Fruit fly (Drosophila melanogaster) whole organism, wandering third instar larva: Measurements from ENCODE around the gene CG12115.
A peak's percentile ranks its signal among the peaks of the same experiment; 100 is the strongest.

Experiments used
- CG32264 ChIP-seq: fragments of 200-800 bp; sonication (Bioruptor generic); optimal IDR thresholded peaks from 2 replicates; lab custom pipeline; 2016; ENCODE audit warnings: missing biosample characterization, missing genetic modification characterization
- CG9705 ChIP-seq: fragments of 200-800 bp; sonication (Bioruptor generic); optimal IDR thresholded peaks from 2 replicates; lab custom pipeline; 2018; ENCODE audit warnings: missing biosample characterization, mild to moderate bottlenecking, missing genetic modification characterization
- CrebA ChIP-seq: fragments of 200-800 bp; sonication (Bioruptor generic); optimal IDR thresholded peaks from 2 replicates; lab custom pipeline; 2016; ENCODE audit warnings: missing biosample characterization, mild to moderate bottlenecking, missing genetic modification characterization, borderline replicate concordance
- Dif ChIP-seq: fragments of 200-275, 200-300 bp; sonication (Bioruptor generic); optimal IDR thresholded peaks from 2 replicates; lab custom pipeline; 2018; ENCODE audit warnings: missing biosample characterization, missing genetic modification characterization; ENCODE audit not compliant: partially characterized antibody
- GATAd ChIP-seq: sonication (Bioruptor generic); optimal IDR thresholded peaks from 2 replicates; lab custom pipeline; 2016; ENCODE audit warnings: missing biosample characterization, missing genetic modification characterization
- Hnf4 ChIP-seq: fragments of 200-800 bp; sonication (Bioruptor generic); optimal IDR thresholded peaks from 2 replicates; lab custom pipeline; 2016; ENCODE audit warnings: missing biosample characterization, mild to moderate bottlenecking, missing genetic modification characterization
- Hr78 ChIP-seq: fragments of >200 bp; optimal IDR thresholded peaks from 2 replicates; lab custom pipeline; 2017; ENCODE audit warnings: missing biosample characterization, missing genetic modification characterization
- Hr83 ChIP-seq: fragments of 200-300 bp; sonication (Bioruptor generic); optimal IDR thresholded peaks from 2 replicates; lab custom pipeline; 2016; ENCODE audit warnings: missing biosample characterization, mild to moderate bottlenecking, missing genetic modification characterization, moderate library complexity; ENCODE audit not compliant: poor library complexity, severe bottlenecking
- Jra ChIP-seq: sonication (Bioruptor generic); optimal IDR thresholded peaks from 2 replicates; lab custom pipeline; 2016; ENCODE audit warnings: missing biosample characterization, missing genetic modification characterization
- Myc ChIP-seq: fragments of >200 bp; optimal IDR thresholded peaks from 2 replicates; lab custom pipeline; 2017
- N ChIP-seq: fragments of >200 bp; optimal IDR thresholded peaks from 2 replicates; lab custom pipeline; 2018; ENCODE audit warnings: missing biosample characterization, missing external identifiers, missing genetic modification characterization
- OdsH ChIP-seq: fragments of 200-800 bp; sonication (Bioruptor generic); optimal IDR thresholded peaks from 2 replicates; lab custom pipeline; 2016; ENCODE audit warnings: missing biosample characterization, mild to moderate bottlenecking, missing genetic modification characterization
- Rel ChIP-seq, 2 experiments: fragments of 200-800 bp; sonication (Bioruptor generic) in 1 of 2; optimal IDR thresholded peaks; 2 replicates in 1 of 2; 3 replicates in 1 of 2; lab custom pipeline; 2016 to 2019; ENCODE audit warnings: mild to moderate bottlenecking in 2 of 2, missing biosample characterization in 2 of 2, missing genetic modification characterization in 2 of 2, moderate library complexity in 1 of 2
- Sp1 ChIP-seq: fragments of 200-800 bp; sonication (Bioruptor generic); optimal IDR thresholded peaks from 3 replicates; lab custom pipeline; 2019; ENCODE audit warnings: missing biosample characterization, mild to moderate bottlenecking, missing genetic modification characterization, moderate library complexity
- Vsx2 ChIP-seq: fragments of 200-300, 225-300 bp; sonication (Bioruptor generic); optimal IDR thresholded peaks from 2 replicates; lab custom pipeline; 2018; ENCODE audit warnings: missing biosample characterization, missing genetic modification characterization; ENCODE audit not compliant: partially characterized antibody
- br ChIP-seq: fragments of 200-800 bp; sonication (Bioruptor generic); optimal IDR thresholded peaks from 2 replicates; lab custom pipeline; 2016; ENCODE audit warnings: missing biosample characterization, missing genetic modification characterization
- brk ChIP-seq: fragments of 200-800 bp; sonication (Bioruptor generic); optimal IDR thresholded peaks from 2 replicates; lab custom pipeline; 2016; ENCODE audit warnings: missing biosample characterization, mild to moderate bottlenecking, missing genetic modification characterization
- dl ChIP-seq, 2 experiments: fragments of 175-275, 200-275 bp in 1 of 2; fragments of 200-275 bp in 1 of 2; sonication (Bioruptor generic); optimal IDR thresholded peaks; lab custom pipeline; 2018; ENCODE audit warnings: mild to moderate bottlenecking in 2 of 2, missing biosample characterization in 2 of 2, missing genetic modification characterization in 2 of 2, moderate library complexity in 2 of 2; ENCODE audit not compliant: partially characterized antibody in 2 of 2, insufficient read depth in 1 of 2
- dmrt93B ChIP-seq: fragments of 200-800 bp; sonication (Bioruptor generic); optimal IDR thresholded peaks from 2 replicates; lab custom pipeline; 2018; ENCODE audit warnings: missing biosample characterization, mild to moderate bottlenecking, missing genetic modification characterization
- dsf ChIP-seq: sonication (Bioruptor generic); optimal IDR thresholded peaks from 2 replicates; lab custom pipeline; 2016; ENCODE audit warnings: missing biosample characterization, missing genetic modification characterization, borderline replicate concordance
- ey ChIP-seq: fragments of 200-800 bp; sonication (Bioruptor generic); optimal IDR thresholded peaks from 2 replicates; lab custom pipeline; 2016; ENCODE audit warnings: missing biosample characterization, missing genetic modification characterization
- foxo ChIP-seq, 2 experiments: fragments of 200-800 bp; sonication (Bioruptor generic); optimal IDR thresholded peaks; 2 replicates in 1 of 2; 3 replicates in 1 of 2; lab custom pipeline; 2016 to 2017; ENCODE audit warnings: missing biosample characterization in 2 of 2, missing genetic modification characterization in 2 of 2
- fru ChIP-seq: fragments of 200-800 bp; sonication (Bioruptor generic); optimal IDR thresholded peaks from 3 replicates; lab custom pipeline; 2016; ENCODE audit warnings: missing biosample characterization, mild to moderate bottlenecking, missing genetic modification characterization
- h ChIP-seq: fragments of 200-800 bp; sonication (Bioruptor generic); optimal IDR thresholded peaks from 3 replicates; lab custom pipeline; 2016; ENCODE audit warnings: missing biosample characterization, mild to moderate bottlenecking, missing genetic modification characterization
- jim ChIP-seq: fragments of 175-275, 200-325 bp; sonication (Bioruptor generic); optimal IDR thresholded peaks from 2 replicates; lab custom pipeline; 2016; ENCODE audit warnings: missing biosample characterization, mild to moderate bottlenecking, missing genetic modification characterization
- pan ChIP-seq: fragments of >200 bp; optimal IDR thresholded peaks from 2 replicates; lab custom pipeline; 2017
- psq ChIP-seq: fragments of 200-800 bp; sonication (Bioruptor generic); optimal IDR thresholded peaks from 3 replicates; lab custom pipeline; 2017; ENCODE audit warnings: missing biosample characterization, mild to moderate bottlenecking, missing genetic modification characterization, moderate library complexity
- rgr ChIP-seq: fragments of 200-800 bp; sonication (Bioruptor generic); optimal IDR thresholded peaks from 3 replicates; lab custom pipeline; 2016; ENCODE audit warnings: missing biosample characterization, mild to moderate bottlenecking, missing genetic modification characterization
- sage ChIP-seq: fragments of 200-800 bp; sonication (Bioruptor generic); optimal IDR thresholded peaks from 2 replicates; lab custom pipeline; 2016; ENCODE audit warnings: missing biosample characterization, mild to moderate bottlenecking, missing genetic modification characterization
- sv ChIP-seq: fragments of 200-800 bp; sonication (Bioruptor generic); optimal IDR thresholded peaks from 3 replicates; lab custom pipeline; 2016; ENCODE audit warnings: missing biosample characterization, missing genetic modification characterization
- usp ChIP-seq: fragments of >200 bp; optimal IDR thresholded peaks from 2 replicates; lab custom pipeline; 2017; ENCODE audit warnings: missing biosample characterization, missing genetic modification characterization
- woc ChIP-seq: sonication (Bioruptor generic); optimal IDR thresholded peaks from 2 replicates; lab custom pipeline; 2016; ENCODE audit warnings: missing biosample characterization, mild to moderate bottlenecking, missing genetic modification characterization

The CG12115 gene

DNA sequence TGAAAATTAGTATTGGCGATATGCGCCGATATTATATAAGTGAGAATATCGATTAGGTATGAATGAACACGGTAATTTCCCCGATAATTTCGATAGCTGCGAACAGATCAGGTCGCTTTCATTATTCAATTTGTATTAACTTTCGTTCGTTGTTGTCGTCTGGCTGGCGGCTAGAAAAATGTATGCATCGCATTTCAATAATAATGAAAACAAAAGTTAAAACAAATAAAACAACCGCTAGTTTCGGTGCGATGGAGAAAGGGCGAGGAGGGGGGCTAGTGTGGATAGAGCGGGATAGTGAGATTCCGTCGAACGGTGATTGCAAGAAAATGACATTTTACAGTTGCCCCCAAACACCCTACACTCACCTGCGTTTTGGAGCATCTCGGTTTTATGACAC is 34.0 kb upstream of the CG12115 start:
- TF ChIP-seq CrebA (GFP tag; lab: Kevin White, UChicago) (no peak), br (GFP tag; lab: Kevin White, UChicago) (no peak), pan (lab: Kevin White, UChicago) (no peak), Dif (GFP tag; lab: Kevin White, UChicago) (no peak), jim (GFP tag; lab: Kevin White, UChicago) (no peak), sage (GFP tag; lab: Kevin White, UChicago) (no peak), sv (GFP tag; lab: Kevin White, UChicago) (no peak), h (GFP tag; lab: Kevin White, UChicago) (no peak), Vsx2 (no peak), psq (GFP tag; lab: Kevin White, UChicago) (no peak), Hnf4 (GFP tag; lab: Kevin White, UChicago) (no peak), dl (GFP tag; optimal IDR thresholded peaks at IDR 0.05; lab: Kevin White, UChicago; ENCODE audit: insufficient read depth in 1 of 2, partially characterized antibody in 2 of 2) (no peak), usp (GFP tag; lab: Kevin White, UChicago) (no peak), GATAd (GFP tag; lab: Kevin White, UChicago) (no peak)

DNA sequence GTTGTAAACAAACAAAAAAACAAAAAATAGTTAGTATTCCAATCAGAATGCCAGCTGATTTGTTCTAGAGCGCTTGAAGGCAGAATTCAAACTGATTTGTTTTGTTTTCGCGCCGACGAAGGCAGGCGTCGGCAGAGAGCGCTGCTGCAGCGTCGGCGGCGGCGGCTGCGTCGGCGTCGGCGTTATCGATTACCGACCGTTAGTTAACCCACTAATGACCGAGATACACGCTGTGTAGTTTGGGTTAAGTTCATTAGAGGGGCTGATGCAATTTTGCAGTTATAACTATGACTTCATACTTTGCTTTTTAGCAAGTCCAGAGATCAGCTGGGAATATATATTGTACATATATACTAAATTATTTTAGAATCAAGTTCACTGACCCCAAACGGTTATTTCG is 32.8 kb upstream of the CG12115 start, which contains the start of gene t:
Gene t (minus strand): TSS at position 76 of the 400 bp plus-strand sequence.
- TF ChIP-seq Hnf4 (GFP tag; lab: Kevin White, UChicago) (no peak), Sp1 (GFP tag; lab: Kevin White, UChicago) (no peak), Vsx2 (no peak), CG32264 (GFP tag; lab: Kevin White, UChicago) (no peak), OdsH (no peak), Rel (GFP tag; optimal IDR thresholded peaks at IDR 0.05; lab: Kevin White, UChicago) (no peak), Rel (tag; optimal IDR thresholded peaks at IDR 0.05; lab: Kevin White, UChicago) (no peak), ey (GFP tag; lab: Kevin White, UChicago) (no peak), fru (GFP tag; lab: Kevin White, UChicago) (no peak), Hr78 (GFP tag; lab: Kevin White, UChicago) (no peak), rgr (GFP tag; lab: Kevin White, UChicago) (no peak), Jra (no peak), dmrt93B (no peak)

DNA sequence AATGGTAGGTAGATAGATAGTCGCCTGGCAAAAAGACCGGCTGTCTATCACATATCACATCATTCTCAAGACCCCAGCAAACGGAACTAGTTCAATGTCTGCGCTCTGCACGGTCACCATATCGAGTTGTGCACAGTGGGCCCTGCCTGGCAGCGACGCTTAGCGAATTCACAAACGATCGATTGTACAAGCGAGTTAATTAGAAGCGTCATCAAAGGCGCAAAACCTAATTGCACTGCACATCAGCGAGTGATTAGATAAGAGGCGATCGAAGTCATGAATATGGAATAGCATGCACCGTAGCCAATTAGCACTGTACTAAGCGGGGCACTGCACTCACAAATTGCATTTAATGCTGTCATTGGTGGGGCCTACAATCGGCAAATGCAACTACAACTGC is 30.0 kb upstream of the CG12115 start:
- TF ChIP-seq dmrt93B (no peak), brk (GFP tag; lab: Kevin White, UChicago) (no peak), N (GFP tag; lab: Kevin White, UChicago) (no peak), foxo (GFP tag; optimal IDR thresholded peaks at IDR 0.05; lab: Kevin White, UChicago) (peak in 1 of 2 experiments; percentile 3)

DNA sequence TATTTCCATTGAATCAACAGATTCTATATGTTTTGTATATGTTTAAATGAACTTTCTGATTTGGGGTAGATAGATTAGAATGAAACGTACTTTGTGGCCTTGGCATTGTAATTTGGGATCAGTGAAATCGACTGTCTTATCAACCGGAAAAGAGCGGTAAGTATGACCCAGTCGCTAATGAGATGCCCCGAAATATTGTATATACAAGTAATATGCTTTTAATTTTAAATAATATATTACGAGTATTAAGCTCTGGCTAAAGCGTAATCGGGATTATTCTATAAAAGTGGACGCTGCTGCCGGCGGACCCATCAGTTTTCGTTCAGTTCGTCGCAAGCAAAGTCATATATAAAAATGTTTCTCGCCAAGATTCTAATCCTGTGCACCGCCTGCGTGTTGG is 26.2 kb upstream of the CG12115 start, which contains the start of gene CG15369:
Gene CG15369 (plus strand): TSS at position 301 of the 400 bp plus-strand sequence.
- TF ChIP-seq sv (GFP tag; lab: Kevin White, UChicago) (no peak), CG9705 (no peak), N (GFP tag; lab: Kevin White, UChicago) (no peak), GATAd (GFP tag; lab: Kevin White, UChicago) (no peak), woc (GFP tag; lab: Kevin White, UChicago) (no peak), ey (GFP tag; lab: Kevin White, UChicago) (no peak), sage (GFP tag; lab: Kevin White, UChicago) (no peak), Myc (no peak), jim (GFP tag; lab: Kevin White, UChicago) (no peak)
- TF ChIP-seq, all 38 proteins: peak for 0

DNA sequence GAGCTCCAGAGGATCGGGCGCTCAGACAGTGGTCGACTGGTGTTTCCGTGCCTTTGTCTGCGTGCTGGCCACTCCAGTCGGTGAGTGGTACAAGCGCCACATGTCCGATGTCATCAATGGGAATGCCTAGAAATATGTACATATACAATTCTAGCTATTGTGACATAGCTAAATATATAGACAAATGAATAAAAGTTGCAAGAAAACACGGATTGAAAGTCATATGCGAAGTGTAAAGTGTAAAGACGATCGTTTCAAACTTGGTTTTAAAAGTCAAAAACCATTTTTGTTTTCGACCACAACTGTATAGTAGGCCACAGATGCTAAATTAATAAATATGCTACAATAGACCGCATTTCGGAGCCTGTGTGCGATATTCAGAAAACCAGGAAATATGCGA is 25.1 kb upstream of the CG12115 start, which contains the start of gene CG15368:
Gene CG15368 (plus strand): TSS at position 301 of the 400 bp plus-strand sequence.
- no peak for TF ChIP-seq dsf (GFP tag; lab: Kevin White, UChicago)
- TF ChIP-seq OdsH = no peak
- TF ChIP-seq Myc = no peak
- TF ChIP-seq dl (GFP tag; optimal IDR thresholded peaks at IDR 0.05; lab: Kevin White, UChicago; ENCODE audit: insufficient read depth in 1 of 2, partially characterized antibody in 2 of 2) = no peak
- TF ChIP-seq CG32264 (GFP tag; lab: Kevin White, UChicago) = no peak
- no peak for TF ChIP-seq brk (GFP tag; lab: Kevin White, UChicago)
- no peak for TF ChIP-seq CG9705
- no peak for TF ChIP-seq Rel (GFP tag; optimal IDR thresholded peaks at IDR 0.05; lab: Kevin White, UChicago)
- TF ChIP-seq Rel (tag; optimal IDR thresholded peaks at IDR 0.05; lab: Kevin White, UChicago) = no peak
- TF ChIP-seq fru (GFP tag; lab: Kevin White, UChicago) = no peak
- TF ChIP-seq woc (GFP tag; lab: Kevin White, UChicago) = no peak
- no peak for TF ChIP-seq dmrt93B
- TF ChIP-seq GATAd (GFP tag; lab: Kevin White, UChicago) = no peak
- no peak for TF ChIP-seq sv (GFP tag; lab: Kevin White, UChicago)
- TF ChIP-seq Hr83 (GFP tag; lab: Kevin White, UChicago) = no peak
